Fruit fly (Drosophila melanogaster) whole organism, embryonic: ENCODE measurements around the gene nop5.

Experiments
- BEAF-32 ChIP-seq: fragments of 200-800 bp; sonication (Bioruptor generic); optimal IDR thresholded peaks from 3 replicates; lab custom pipeline; 2017; ENCODE audit warnings: missing biosample characterization, missing genetic modification characterization, mild to moderate bottlenecking, moderate library complexity, missing genetic modification reagents
- Bteb2 ChIP-seq: fragments of 200-800 bp; sonication (Bioruptor generic); optimal IDR thresholded peaks from 2 replicates; lab custom pipeline; 2016; ENCODE audit warnings: missing biosample characterization, missing genetic modification characterization
- CG10209 ChIP-seq: fragments of 200-800 bp; sonication (Bioruptor generic); optimal IDR thresholded peaks from 3 replicates; lab custom pipeline; 2017; ENCODE audit warnings: missing biosample characterization, mild to moderate bottlenecking, missing genetic modification characterization, missing genetic modification reagents
- CG11696 ChIP-seq: fragments of 200-800 bp; sonication (Bioruptor generic); IDR thresholded peaks from 2 replicates; pipeline ENCODE4 v1.3.6; 2022; ENCODE audit warnings: missing biosample characterization, missing genetic modification characterization
- CG12219 ChIP-seq: fragments of 200-800 bp; sonication (Bioruptor generic); optimal IDR thresholded peaks from 3 replicates; lab custom pipeline; 2018; ENCODE audit warnings: missing biosample characterization, mild to moderate bottlenecking, missing genetic modification characterization
- CG12299 ChIP-seq: fragments of 200-800 bp; sonication (Bioruptor generic); optimal IDR thresholded peaks from 2 replicates; lab custom pipeline; 2018; ENCODE audit warnings: missing biosample characterization, mild to moderate bottlenecking, missing genetic modification characterization
- CG13624 ChIP-seq: fragments of 200-800 bp; sonication (Bioruptor generic); optimal IDR thresholded peaks from 2 replicates; lab custom pipeline; 2016; ENCODE audit warnings: missing biosample characterization, missing genetic modification characterization
- CG14050 ChIP-seq: fragments of 200-800 bp; sonication (Bioruptor generic); IDR thresholded peaks from 3 replicates; pipeline ENCODE4 v1.3.6; 2022; ENCODE audit warnings: missing biosample characterization, missing genetic modification characterization
- CG1529 ChIP-seq: fragments of 200-800 bp; sonication (Bioruptor generic); optimal IDR thresholded peaks from 3 replicates; lab custom pipeline; 2018; ENCODE audit warnings: missing biosample characterization, missing genetic modification characterization
- CG1602 ChIP-seq: fragments of 200-800 bp; sonication (Bioruptor generic); optimal IDR thresholded peaks from 3 replicates; lab custom pipeline; 2016; ENCODE audit warnings: missing biosample characterization, missing genetic modification characterization
- CG18262 ChIP-seq: fragments of 200-800 bp; optimal IDR thresholded peaks from 3 replicates; lab custom pipeline; 2019; ENCODE audit warnings: missing biosample characterization, mild to moderate bottlenecking, missing genetic modification characterization, moderate library complexity
- CG2116 ChIP-seq: fragments of 200-800 bp; sonication (Bioruptor generic); optimal IDR thresholded peaks from 3 replicates; lab custom pipeline; 2018; ENCODE audit warnings: missing biosample characterization, mild to moderate bottlenecking, missing genetic modification characterization
- CG30403 ChIP-seq: fragments of 200-800 bp; sonication (Bioruptor generic); optimal IDR thresholded peaks from 3 replicates; lab custom pipeline; 2016; ENCODE audit warnings: missing biosample characterization, missing genetic modification characterization
- CG4282 ChIP-seq: fragments of 200-800 bp; sonication (Bioruptor generic); optimal IDR thresholded peaks from 2 replicates; lab custom pipeline; 2016; ENCODE audit warnings: missing biosample characterization, missing genetic modification characterization
- CG4328 ChIP-seq: fragments of 200-800 bp; sonication (Bioruptor generic); optimal IDR thresholded peaks from 3 replicates; lab custom pipeline; 2017; ENCODE audit warnings: missing biosample characterization, missing genetic modification reagents, missing genetic modification characterization
- CG4854 ChIP-seq: fragments of 200-800 bp; sonication (Bioruptor generic); optimal IDR thresholded peaks from 2 replicates; lab custom pipeline; 2016; ENCODE audit warnings: missing biosample characterization, missing genetic modification characterization, inconsistent platforms
- CG5180 ChIP-seq: fragments of 200-800 bp; sonication (Bioruptor generic); optimal IDR thresholded peaks from 3 replicates; lab custom pipeline; 2017; ENCODE audit warnings: missing biosample characterization, missing genetic modification characterization, mild to moderate bottlenecking, moderate library complexity, missing genetic modification reagents
- CG8089 ChIP-seq: fragments of 200-800 bp; sonication (Bioruptor generic); optimal IDR thresholded peaks from 3 replicates; lab custom pipeline; 2016; ENCODE audit warnings: missing biosample characterization, missing genetic modification characterization
- CG8281 ChIP-seq: fragments of 200-800 bp; sonication (Bioruptor generic); optimal IDR thresholded peaks from 2 replicates; lab custom pipeline; 2018; ENCODE audit warnings: missing biosample characterization, mild to moderate bottlenecking, missing genetic modification characterization, moderate library complexity
- CG8765 ChIP-seq: fragments of 200-800 bp; sonication (Bioruptor generic); IDR thresholded peaks from 2 replicates; pipeline ENCODE4 v1.3.6; 2022; ENCODE audit warnings: missing biosample characterization, missing genetic modification characterization
- CrebB ChIP-seq: fragments of 200-800 bp; sonication (Bioruptor generic); optimal IDR thresholded peaks from 3 replicates; lab custom pipeline; 2018; ENCODE audit warnings: missing biosample characterization, mild to moderate bottlenecking, missing genetic modification characterization
- Fer1 ChIP-seq: fragments of 200-800 bp; sonication (Bioruptor generic); optimal IDR thresholded peaks from 2 replicates; lab custom pipeline; 2017; ENCODE audit warnings: missing biosample characterization, mild to moderate bottlenecking, missing genetic modification characterization
- H15 ChIP-seq: fragments of 200-800 bp; sonication (Bioruptor generic); IDR thresholded peaks from 3 replicates; pipeline ENCODE4 v1.3.6; 2022; ENCODE audit warnings: missing biosample characterization, missing genetic modification characterization
- HLH4C ChIP-seq: fragments of 200-800 bp; sonication (Bioruptor generic); IDR thresholded peaks from 3 replicates; pipeline ENCODE4 v1.3.6; 2022; ENCODE audit warnings: missing biosample characterization, missing genetic modification characterization; ENCODE audit not compliant: partially characterized antibody
- Hand ChIP-seq: fragments of 200-800 bp; sonication (Bioruptor generic); optimal IDR thresholded peaks from 2 replicates; lab custom pipeline; 2017; ENCODE audit warnings: mild to moderate bottlenecking, missing biosample characterization, missing genetic modification reagents, missing genetic modification characterization
- Hr39 ChIP-seq: fragments of >200 bp; optimal IDR thresholded peaks from 2 replicates; lab custom pipeline; 2017
- Six4 ChIP-seq: fragments of 200-800 bp; sonication (Bioruptor generic); optimal IDR thresholded peaks from 2 replicates; lab custom pipeline; 2016; ENCODE audit warnings: missing biosample characterization, missing genetic modification characterization
- Sox102F ChIP-seq: fragments of 200-800 bp; sonication (Bioruptor generic); optimal IDR thresholded peaks from 2 replicates; lab custom pipeline; 2018; ENCODE audit warnings: missing biosample characterization, mild to moderate bottlenecking, missing genetic modification characterization, moderate library complexity
- Sry-β ChIP-seq: fragments of 200-800 bp; sonication (Bioruptor generic); optimal IDR thresholded peaks from 2 replicates; lab custom pipeline; 2018; ENCODE audit warnings: missing biosample characterization, mild to moderate bottlenecking, missing genetic modification characterization, moderate library complexity
- ap ChIP-seq: fragments of 200-800 bp; sonication (Bioruptor generic); IDR thresholded peaks from 2 replicates; pipeline ENCODE4 v1.3.6; 2022; ENCODE audit warnings: missing biosample characterization, missing genetic modification characterization
- br ChIP-seq: fragments of >200 bp; optimal IDR thresholded peaks from 2 replicates; lab custom pipeline; 2017
- crol ChIP-seq: fragments of 200-800 bp; sonication (Bioruptor generic); IDR thresholded peaks from 2 replicates; pipeline ENCODE4 v1.3.6; 2022; ENCODE audit warnings: missing biosample characterization, missing genetic modification characterization
- danr ChIP-seq: fragments of 200-800 bp; sonication (Bioruptor generic); IDR thresholded peaks from 2 replicates; pipeline ENCODE4 v1.3.6; 2022; ENCODE audit warnings: missing biosample characterization, missing genetic modification characterization
- dmrt99B ChIP-seq: fragments of 200-800 bp; sonication (Bioruptor generic); optimal IDR thresholded peaks from 2 replicates; lab custom pipeline; 2018; ENCODE audit warnings: missing biosample characterization, mild to moderate bottlenecking, missing genetic modification characterization, moderate library complexity
- dpn ChIP-seq, 2 experiments: fragments of 200-800 bp; sonication (Bioruptor generic); optimal IDR thresholded peaks; 3 replicates each; lab custom pipeline; 2016; ENCODE audit warnings: missing biosample characterization in 2 of 2, missing genetic modification characterization in 2 of 2
- hb ChIP-seq: fragments of 200-800 bp; sonication (Bioruptor generic); IDR thresholded peaks from 3 replicates; pipeline ENCODE4 v1.3.6; 2022; ENCODE audit warnings: missing biosample characterization, missing genetic modification characterization; ENCODE audit not compliant: partially characterized antibody
- her ChIP-seq: fragments of 200-800 bp; sonication (Bioruptor generic); optimal IDR thresholded peaks from 2 replicates; lab custom pipeline; 2016; ENCODE audit warnings: missing biosample characterization, missing genetic modification characterization
- lmd ChIP-seq: fragments of 200-800 bp; sonication (Bioruptor generic); IDR thresholded peaks from 2 replicates; pipeline ENCODE4 v1.3.6; 2022; ENCODE audit warnings: missing biosample characterization, missing genetic modification characterization
- mirr ChIP-seq: fragments of 200-800 bp; sonication (Bioruptor generic); optimal IDR thresholded peaks from 3 replicates; lab custom pipeline; 2018; ENCODE audit warnings: missing biosample characterization, mild to moderate bottlenecking, missing genetic modification characterization
- mld ChIP-seq: fragments of 200-800 bp; sonication (Bioruptor generic); IDR thresholded peaks from 3 replicates; pipeline ENCODE4 v1.3.6; 2022; ENCODE audit warnings: missing biosample characterization, missing genetic modification characterization; ENCODE audit not compliant: partially characterized antibody
- phol ChIP-seq: fragments of 200-800 bp; sonication (Bioruptor generic); optimal IDR thresholded peaks from 3 replicates; lab custom pipeline; 2018; ENCODE audit warnings: missing biosample characterization, mild to moderate bottlenecking, missing genetic modification characterization, moderate library complexity
- pros ChIP-seq: fragments of 200-800 bp; sonication (Bioruptor generic); optimal IDR thresholded peaks from 3 replicates; lab custom pipeline; 2019; ENCODE audit warnings: missing biosample characterization, mild to moderate bottlenecking, missing genetic modification characterization, moderate library complexity
- ranshi ChIP-seq: fragments of 200-800 bp; sonication (Bioruptor generic); IDR thresholded peaks from 2 replicates; pipeline ENCODE4 v1.3.6; 2022; ENCODE audit warnings: missing biosample characterization, missing genetic modification characterization
- shn ChIP-seq: fragments of 200-800 bp; sonication (Bioruptor generic); optimal IDR thresholded peaks from 3 replicates; lab custom pipeline; 2016; ENCODE audit warnings: missing biosample characterization, missing genetic modification characterization
- slou ChIP-seq: fragments of 200-800 bp; sonication (Bioruptor generic); optimal IDR thresholded peaks from 3 replicates; lab custom pipeline; 2016; ENCODE audit warnings: missing biosample characterization, missing genetic modification characterization
- sqz ChIP-seq: fragments of 200-800 bp; sonication (Bioruptor generic); optimal IDR thresholded peaks from 3 replicates; lab custom pipeline; 2018; ENCODE audit warnings: missing biosample characterization, mild to moderate bottlenecking, missing genetic modification characterization
- tna ChIP-seq: fragments of 200-800 bp; sonication (Bioruptor generic); IDR thresholded peaks from 2 replicates; pipeline ENCODE4 v1.3.6; 2022; ENCODE audit warnings: missing biosample characterization, missing genetic modification characterization; ENCODE audit not compliant: partially characterized antibody
- trh ChIP-seq: fragments of 200-800 bp; sonication (Bioruptor generic); optimal IDR thresholded peaks from 2 replicates; lab custom pipeline; 2016; ENCODE audit warnings: missing biosample characterization, missing genetic modification characterization
- unc-4 ChIP-seq: fragments of 200-800 bp; sonication (Bioruptor generic); IDR thresholded peaks from 2 replicates; pipeline ENCODE4 v1.3.6; 2022; ENCODE audit warnings: missing biosample characterization, missing genetic modification characterization; ENCODE audit not compliant: partially characterized antibody
- vvl ChIP-seq: fragments of 200-800 bp; sonication (Bioruptor generic); IDR thresholded peaks from 2 replicates; pipeline ENCODE4 v1.3.6; 2022; ENCODE audit warnings: missing biosample characterization, missing genetic modification characterization

Gene nop5

DNA sequence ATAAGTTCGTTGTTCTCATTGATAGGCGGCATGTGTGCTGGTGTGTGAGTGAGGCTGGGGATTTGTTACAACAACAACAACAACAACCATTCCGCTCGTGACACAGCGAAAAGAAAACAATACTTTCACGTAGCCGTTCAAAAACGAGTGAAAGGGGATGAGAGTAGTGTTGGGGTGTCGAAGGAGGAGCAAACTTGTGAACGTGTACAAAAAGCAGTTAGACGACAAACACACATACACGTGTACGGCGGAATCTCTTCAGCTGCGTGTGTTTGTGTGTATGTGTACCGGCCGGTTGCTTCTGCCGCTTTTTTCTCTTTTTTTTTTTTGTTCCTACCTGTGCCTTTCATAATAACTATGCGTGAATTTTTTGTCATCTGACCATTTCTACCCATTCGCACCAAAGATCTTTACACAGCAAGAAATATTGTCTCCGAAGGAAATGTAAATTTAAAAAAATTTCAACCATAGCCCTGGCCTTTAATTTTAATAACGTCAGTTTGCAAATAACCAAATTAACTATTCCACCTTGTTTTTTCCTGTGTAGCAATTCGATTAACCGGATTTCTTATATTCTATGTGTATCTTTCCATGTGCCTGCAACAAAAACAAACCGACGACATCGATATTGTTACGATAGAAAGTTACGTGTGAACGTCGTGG is 3.7 kb upstream of the nop5 start (continued):
- TF ChIP-seq CG8089 (GFP tag; lab: Kevin White, UChicago) (peak; percentile 31), CG4854 (GFP tag; lab: Kevin White, UChicago) (peak; percentile 37), CG18262 (tag; lab: Kevin White, UChicago) (peak; percentile 74), crol (no peak), ranshi (GFP tag; lab: Robert Waterston, UW) (no peak; the same call in 1 of the 2 replicates), CG12299 (peak; percentile 49), CG30403 (peak; percentile 74), Hr39 (lab: Kevin White, UChicago) (no peak), CrebB (tag; lab: Kevin White, UChicago) (no peak), CG11696 (peak; percentile 59; the same call in 1 of the 2 replicates), Sry-β (GFP tag; lab: Kevin White, UChicago) (no peak), mirr (GFP tag; lab: Kevin White, UChicago) (no peak), hb (GFP tag; lab: Robert Waterston, UW) (no peak), tna (GFP tag; lab: Robert Waterston, UW) (no peak), br (lab: Kevin White, UChicago) (no peak), sqz (peak; percentile 81), CG1602 (GFP tag; lab: Kevin White, UChicago) (peak; percentile 60), slou (no peak), mld (GFP tag; lab: Robert Waterston, UW) (no peak), dmrt99B (tag; lab: Kevin White, UChicago) (no peak), CG10209 (GFP tag; lab: Kevin White, UChicago) (no peak), Hand (GFP tag; lab: Kevin White, UChicago) (no peak), unc-4 (GFP tag; lab: Robert Waterston, UW) (no peak), Six4 (GFP tag; lab: Kevin White, UChicago) (peak; percentile 53), HLH4C (GFP tag; lab: Robert Waterston, UW) (no peak), ap (GFP tag; lab: Robert Waterston, UW) (peak; percentile 72), pros (GFP tag; lab: Kevin White, UChicago) (no peak), CG8281 (tag; lab: Kevin White, UChicago) (no peak), CG4282 (GFP tag; lab: Kevin White, UChicago) (peak; percentile 19), trh (GFP tag; lab: Kevin White, UChicago) (peak; percentile 27), vvl (peak; percentile 88; the same call in 1 of the 2 replicates), CG2116 (GFP tag; lab: Kevin White, UChicago) (peak; percentile 33), CG8765 (GFP tag; lab: Robert Waterston, UW) (no peak; the same call in 1 of the 2 replicates), H15 (GFP tag; lab: Robert Waterston, UW) (no peak), danr (0 out of 2 replicates have a peak, but pooled peaks have one; percentile 30), lmd (no peak), CG14050 (GFP tag; lab: Robert Waterston, UW) (no peak), phol (tag; lab: Kevin White, UChicago) (peak; percentile 70), shn (GFP tag; lab: Kevin White, UChicago) (peak; percentile 68), Fer1 (peak; percentile 57), CG5180 (no peak), CG4328 (GFP tag; lab: Kevin White, UChicago) (no peak), CG13624 (GFP tag; lab: Kevin White, UChicago) (peak; percentile 62), BEAF-32 (no peak), Sox102F (GFP tag; lab: Kevin White, UChicago) (no peak), CG12219 (GFP tag; lab: Kevin White, UChicago) (peak; percentile 65), Bteb2 (GFP tag; lab: Kevin White, UChicago) (peak; percentile 32), CG1529 (GFP tag; lab: Kevin White, UChicago) (peak; percentile 75), dpn (GFP tag; optimal IDR thresholded peaks at IDR 0.05; lab: Kevin White, UChicago) (peak; percentile 59 to 75), her (GFP tag; lab: Kevin White, UChicago) (peak; percentile 48)
